Worm (Caenorhabditis elegans) whole organism, L4 larva: ENCODE measurements around the gene irg-5.

ENCODE experiments used
- lsy-2 ChIP-seq, 2 experiments: fragments of 150-350 bp in 1 of 2; sonication (generic microtip) in 1 of 2; optimal IDR thresholded peaks; 2 replicates each; lab custom pipeline; 2014 to 2017; ENCODE audit warnings: missing biosample characterization in 2 of 2, missing genetic modification characterization in 2 of 2
- mxl-3 ChIP-seq: fragments of 200-800 bp; sonication (Bioruptor generic); optimal IDR thresholded peaks from 2 replicates; lab custom pipeline; 2018; ENCODE audit warnings: mild to moderate bottlenecking, missing genetic modification characterization, missing compliant biosample characterization
- nhr-11 ChIP-seq: fragments of 150-350 bp; optimal IDR thresholded peaks from 2 replicates; lab custom pipeline; 2014; ENCODE audit warnings: missing biosample characterization, missing genetic modification characterization
- nhr-76 ChIP-seq: fragments of 150-350 bp; optimal IDR thresholded peaks from 2 replicates; lab custom pipeline; 2014; ENCODE audit warnings: missing biosample characterization, missing genetic modification characterization
- nhr-77 ChIP-seq: fragments of 150-350 bp; optimal IDR thresholded peaks from 2 replicates; lab custom pipeline; 2014; ENCODE audit warnings: missing biosample characterization, missing genetic modification characterization
- unc-39 ChIP-seq: sonication (generic microtip); optimal IDR thresholded peaks from 2 replicates; lab custom pipeline; 2017; ENCODE audit warnings: missing biosample characterization, missing genetic modification characterization
- zag-1 ChIP-seq: fragments of 150-350 bp; optimal IDR thresholded peaks from 2 replicates; lab custom pipeline; 2014; ENCODE audit warnings: missing biosample characterization, missing genetic modification characterization

DNA sequence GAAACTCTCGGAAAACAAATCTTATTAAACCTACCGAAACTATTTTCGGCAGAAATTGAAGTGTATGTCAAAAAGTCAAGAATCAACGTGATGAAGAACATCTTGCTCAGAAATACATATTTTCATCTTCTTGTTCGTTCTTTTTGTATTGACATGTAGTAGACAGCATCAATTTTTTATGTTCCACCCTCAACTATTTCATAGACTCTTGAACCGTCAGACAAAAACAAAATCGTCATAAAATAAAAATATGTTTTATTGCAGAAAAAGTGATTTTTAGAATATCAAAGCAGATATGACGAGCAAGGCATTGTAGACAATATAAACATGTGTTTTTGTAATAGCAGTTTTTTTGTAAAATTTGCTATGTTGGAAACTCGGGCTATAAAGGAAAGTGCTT is 13.5 kb downstream of the irg-5 start, which contains the start of gene F35E12.2:
- TF ChIP-seq unc-39 (tag; lab: Kevin White, UChicago), result no peak
- no peak for TF ChIP-seq mxl-3 (GFP tag; lab: Kevin White, UChicago)
- TF ChIP-seq zag-1 (tag; lab: Kevin White, UChicago), result no peak
- no peak for TF ChIP-seq nhr-76 (tag; lab: Kevin White, UChicago)
- TF ChIP-seq lsy-2 (tag; optimal IDR thresholded peaks at IDR 0.05; lab: Kevin White, UChicago), result no peak
- TF ChIP-seq nhr-77 (tag; lab: Kevin White, UChicago), result no peak
- TF ChIP-seq nhr-11 (tag; lab: Kevin White, UChicago), result no peak
